Comparison of ENCODE assay signal across 4 worm cellular contexts in the genomic region with DNA sequence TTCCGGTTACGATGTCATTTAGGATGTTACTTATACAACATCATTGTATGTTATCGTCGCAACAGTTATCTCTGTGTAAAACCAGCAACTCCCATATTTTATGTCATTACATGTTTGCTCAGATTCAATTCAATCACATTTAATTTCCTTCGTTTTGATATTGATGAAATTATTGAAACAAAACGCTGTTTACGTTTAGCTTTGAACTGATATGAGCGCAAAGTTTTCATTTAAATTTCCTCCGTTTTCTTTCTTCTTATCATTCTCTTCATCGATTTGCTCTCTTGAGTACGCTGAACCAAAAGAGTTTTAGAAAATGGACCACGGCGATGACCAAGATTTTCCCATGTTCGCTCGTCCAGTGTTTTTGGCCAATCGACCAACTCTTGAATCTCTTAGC.
TF ChIP-seq lines count a peak whose summit lies in the region.

A gene (plus strand): TSS at position 315 of the 400 bp plus-strand sequence.

TF ChIP-seq in whole organism, L1 larva, 84 proteins besides CTCF, POLR2A, EP300 and RAD21:
- TF ChIP-seq nhr-12 (tag; optimal IDR thresholded peaks at IDR 0.05; lab: Kevin White, UChicago) (no peak), mef-2 (tag; optimal IDR thresholded peaks at IDR 0.05; lab: Kevin White, UChicago) (no peak), rnt-1 (tag; optimal IDR thresholded peaks at IDR 0.05; lab: Kevin White, UChicago) (no peak), efl-1 (optimal IDR thresholded peaks at IDR 0.05; lab: Kevin White, UChicago) (no peak), efl-1 (GFP tag; optimal IDR thresholded peaks at IDR 0.05 in 1 of 2; lab: Kevin White, UChicago) (peak in 1 of 2 experiments; percentile 55), fos-1 (tag; optimal IDR thresholded peaks at IDR 0.05; lab: Kevin White, UChicago) (no peak), lin-14 (GFP tag; optimal IDR thresholded peaks at IDR 0.05; lab: Kevin White, UChicago) (no peak), dpl-1 (GFP tag; optimal IDR thresholded peaks at IDR 0.05; lab: Kevin White, UChicago) (no peak), ceh-90 (tag; optimal IDR thresholded peaks at IDR 0.05; lab: Kevin White, UChicago) (no peak), elt-2 (tag; optimal IDR thresholded peaks at IDR 0.05; lab: Kevin White, UChicago) (peak; percentile 31), unc-130 (tag; optimal IDR thresholded peaks at IDR 0.05; lab: Kevin White, UChicago) (no peak)

TF ChIP-seq in whole organism, L2 larva, 48 proteins besides CTCF, POLR2A, EP300 and RAD21:
- TF ChIP-seq fos-1 (tag; optimal IDR thresholded peaks at IDR 0.05; lab: Kevin White, UChicago) (peak; percentile 8), C34F6.9 (tag; optimal IDR thresholded peaks at IDR 0.05; lab: Kevin White, UChicago) (no peak), ama-1 (optimal IDR thresholded peaks at IDR 0.05; lab: Kevin White, UChicago) (no peak)

TF ChIP-seq in whole organism, L3 larva, 47 proteins besides CTCF, POLR2A, EP300 and RAD21:
- TF ChIP-seq ztf-4 (tag; optimal IDR thresholded peaks at IDR 0.05; lab: Kevin White, UChicago) (no peak), elt-2 (tag; optimal IDR thresholded peaks at IDR 0.05; lab: Kevin White, UChicago) (peak; percentile 44)
TF ChIP-seq in whole organism, L3 larva: peak in this region for 1.

TF ChIP-seq in whole organism, L4 larva, 104 proteins besides CTCF, POLR2A, EP300 and RAD21:
- TF ChIP-seq nhr-237 (tag; optimal IDR thresholded peaks at IDR 0.05; lab: Kevin White, UChicago), result no peak
- TF ChIP-seq skn-1 (tag; optimal IDR thresholded peaks at IDR 0.05; lab: Kevin White, UChicago), result no peak
- no peak for TF ChIP-seq daf-16 (GFP tag; optimal IDR thresholded peaks at IDR 0.05; lab: Kevin White, UChicago)
- TF ChIP-seq daf-16 (tag; optimal IDR thresholded peaks at IDR 0.05; lab: Kevin White, UChicago), result peak; percentile 88
- TF ChIP-seq jun-1 (tag; optimal IDR thresholded peaks at IDR 0.05; lab: Kevin White, UChicago), result no peak
- TF ChIP-seq spr-3 (GFP tag; optimal IDR thresholded peaks at IDR 0.05; lab: Kevin White, UChicago), result no peak
- TF ChIP-seq hlh-30 (tag; optimal IDR thresholded peaks at IDR 0.05; lab: Kevin White, UChicago; ENCODE audit: insufficient read depth), result no peak
- TF ChIP-seq nhr-42 (GFP tag; IDR thresholded peaks at IDR 0.05; lab: Robert Waterston, UW), result no peak
- no peak for TF ChIP-seq lin-15B (tag; optimal IDR thresholded peaks at IDR 0.05; lab: Kevin White, UChicago)
- no peak for TF ChIP-seq nhr-77 (tag; optimal IDR thresholded peaks at IDR 0.05; lab: Kevin White, UChicago)
- no peak for TF ChIP-seq nhr-11 (tag; optimal IDR thresholded peaks at IDR 0.05; lab: Kevin White, UChicago)
- no peak for TF ChIP-seq sdz-12 (GFP tag; optimal IDR thresholded peaks at IDR 0.05; lab: Kevin White, UChicago)
- TF ChIP-seq unc-62 (GFP tag; optimal IDR thresholded peaks at IDR 0.05 in 1 of 2; lab: Kevin White, UChicago), result peak in 1 of 2 experiments; percentile 29
- no peak for TF ChIP-seq unc-62 (tag; optimal IDR thresholded peaks at IDR 0.05; lab: Kevin White, UChicago)
- no peak for TF ChIP-seq ceh-32 (tag; optimal IDR thresholded peaks at IDR 0.05; lab: Kevin White, UChicago; ENCODE audit: poor library complexity)
- no peak for TF ChIP-seq tra-1 (GFP tag; IDR thresholded peaks at IDR 0.05; lab: Robert Waterston, UW)
- no peak for TF ChIP-seq attf-4 (tag; optimal IDR thresholded peaks at IDR 0.05; lab: Kevin White, UChicago)
TF ChIP-seq in whole organism, L4 larva: peak in this region for 2.
